Worm (Caenorhabditis elegans) whole organism, L4/young adult: ENCODE data around the gene Y57G11C.1144.

Experiments
- W03F9.2 ChIP-seq: fragments of 150-350 bp; optimal IDR thresholded peaks from 2 replicates; lab custom pipeline; 2014; ENCODE audit warnings: missing biosample characterization, missing genetic modification characterization
- dao-5 ChIP-seq: sonication (generic microtip); optimal IDR thresholded peaks from 2 replicates; lab custom pipeline; 2016; ENCODE audit warnings: missing genotype, missing genetic modification characterization, moderate library complexity, missing compliant biosample characterization
- him-1 ChIP-seq: sonication (generic microtip); optimal IDR thresholded peaks from 2 replicates; lab custom pipeline; 2016; ENCODE audit warnings: missing genotype, missing genetic modification reagents, missing genetic modification characterization, missing compliant biosample characterization

- TF ChIP-seq W03F9.2, result no peak
- no peak for TF ChIP-seq him-1 (tag; lab: Kevin White, UChicago)
- no peak for TF ChIP-seq dao-5 (tag; lab: Kevin White, UChicago)
These were observed 17.8 kb upstream of the Y57G11C.1144 start, which contains the start of gene ccch-5 for ce11 chrIV:14919310-14919709.
